Worm (Caenorhabditis elegans): ENCODE measurements around the gene sar-1.

Gene sar-1

ce11 chrIV:4542972-4543371 lies 29.9 kb upstream of the sar-1 start:
- TF ChIP-seq hmbx-1 (tag; optimal IDR thresholded peaks at IDR 0.05) (no peak), hmg-4 (GFP tag; optimal IDR thresholded peaks at IDR 0.05) (no peak), pes-1 (GFP tag; IDR thresholded peaks at IDR 0.05) (no peak), scrt-1 (GFP tag; IDR thresholded peaks at IDR 0.05) (no peak), tra-4 (tag; optimal IDR thresholded peaks at IDR 0.05) (no peak), tbx-37 (GFP tag; conservative IDR thresholded peaks at IDR 0.05) (no peak), ceh-36 (tag; optimal IDR thresholded peaks at IDR 0.05) (no peak), sea-1 (GFP tag; conservative IDR thresholded peaks at IDR 0.05) (no peak), tbx-11 (GFP tag; IDR thresholded peaks at IDR 0.05) (no peak), aly-1 (tag; optimal IDR thresholded peaks at IDR 0.05) (no peak), hnd-1 (tag; optimal IDR thresholded peaks at IDR 0.05) (no peak), ama-1 (optimal IDR thresholded peaks at IDR 0.05) (no peak), ets-7 (tag; optimal IDR thresholded peaks at IDR 0.05) (no peak), ceh-13 (GFP tag; optimal IDR thresholded peaks at IDR 0.05) (no peak), flt-1 (GFP tag; IDR thresholded peaks at IDR 0.05) (no peak), F13C5.2 (tag; optimal IDR thresholded peaks at IDR 0.05) (no peak), B0310.2 (tag; optimal IDR thresholded peaks at IDR 0.05) (no peak)

- TF ChIP-seq ets-7 (tag; optimal IDR thresholded peaks at IDR 0.05) (no peak), scrt-1 (GFP tag; IDR thresholded peaks at IDR 0.05) (no peak), pes-1 (GFP tag; IDR thresholded peaks at IDR 0.05) (no peak), F13C5.2 (tag; optimal IDR thresholded peaks at IDR 0.05) (no peak)
Measured at ce11 chrIV:4541195-4541594, 28.1 kb upstream of the sar-1 start.

- TF ChIP-seq B0310.2 (tag; optimal IDR thresholded peaks at IDR 0.05) (no peak), pes-1 (GFP tag; IDR thresholded peaks at IDR 0.05) (no peak), F13C5.2 (tag; optimal IDR thresholded peaks at IDR 0.05) (no peak), ets-7 (tag; optimal IDR thresholded peaks at IDR 0.05) (no peak)
Measured at ce11 chrIV:4538672-4539071, 25.6 kb upstream of the sar-1 start.

ce11 chrIV:4536247-4536646 lies 23.1 kb upstream of the sar-1 start, which contains the start of gene ZK185.2:
TSS of gene ZK185.2 (plus strand) at chrIV:4536547.
- TF ChIP-seq B0310.2 (tag; optimal IDR thresholded peaks at IDR 0.05) (no peak), flt-1 (GFP tag; IDR thresholded peaks at IDR 0.05) (no peak), pes-1 (GFP tag; IDR thresholded peaks at IDR 0.05) (no peak), ceh-13 (GFP tag; optimal IDR thresholded peaks at IDR 0.05) (no peak)

- TF ChIP-seq pes-1 (GFP tag; IDR thresholded peaks at IDR 0.05) (no peak), sea-1 (GFP tag; conservative IDR thresholded peaks at IDR 0.05) (no peak)
Measured at ce11 chrIV:4533025-4533424, 19.9 kb upstream of the sar-1 start, which contains the start of gene ZK185.4. TSS of gene ZK185.4 (minus strand) at chrIV:4533125.

- TF ChIP-seq pes-1 (GFP tag; IDR thresholded peaks at IDR 0.05), result no peak
- no peak for TF ChIP-seq aly-1 (tag; optimal IDR thresholded peaks at IDR 0.05)
- TF ChIP-seq hnd-1 (tag; optimal IDR thresholded peaks at IDR 0.05), result no peak
- no peak for TF ChIP-seq ceh-36 (tag; optimal IDR thresholded peaks at IDR 0.05)
- TF ChIP-seq tbx-37 (GFP tag; conservative IDR thresholded peaks at IDR 0.05), result no peak
- TF ChIP-seq B0310.2 (tag; optimal IDR thresholded peaks at IDR 0.05), result no peak
Measured at ce11 chrIV:4530170-4530569, 17.1 kb upstream of the sar-1 start, which contains the start of gene ZK185.3. TSS of gene ZK185.3 (minus strand) at chrIV:4530432.

ce11 chrIV:4526724-4527123 lies 13.6 kb upstream of the sar-1 start:
- peak; percentile 72 for TF ChIP-seq ceh-36 (tag; optimal IDR thresholded peaks at IDR 0.05)
- no peak for TF ChIP-seq tbx-11 (GFP tag; IDR thresholded peaks at IDR 0.05)
- TF ChIP-seq tbx-37 (GFP tag; conservative IDR thresholded peaks at IDR 0.05), result no peak

ce11 chrIV:4526028-4526427 lies 12.9 kb upstream of the sar-1 start:
- no peak for TF ChIP-seq pes-1 (GFP tag; IDR thresholded peaks at IDR 0.05)
- TF ChIP-seq aly-1 (tag; optimal IDR thresholded peaks at IDR 0.05), result no peak
- no peak for TF ChIP-seq B0310.2 (tag; optimal IDR thresholded peaks at IDR 0.05)
- no peak for TF ChIP-seq ceh-36 (tag; optimal IDR thresholded peaks at IDR 0.05)
- no peak for TF ChIP-seq tbx-11 (GFP tag; IDR thresholded peaks at IDR 0.05)
- no peak for TF ChIP-seq scrt-1 (GFP tag; IDR thresholded peaks at IDR 0.05)
- no peak for TF ChIP-seq flt-1 (GFP tag; IDR thresholded peaks at IDR 0.05)
- TF ChIP-seq hmg-4 (GFP tag; optimal IDR thresholded peaks at IDR 0.05), result no peak

ce11 chrIV:4524943-4525342 lies 11.8 kb upstream of the sar-1 start, which contains the start of gene ZK180.6:
TSS of gene ZK180.6 (minus strand) at chrIV:4525043.
- TF ChIP-seq hmg-4 (GFP tag; optimal IDR thresholded peaks at IDR 0.05) (no peak), tra-4 (tag; optimal IDR thresholded peaks at IDR 0.05) (no peak), B0310.2 (tag; optimal IDR thresholded peaks at IDR 0.05) (no peak), ceh-13 (GFP tag; optimal IDR thresholded peaks at IDR 0.05) (no peak), pes-1 (GFP tag; IDR thresholded peaks at IDR 0.05) (no peak)

- no peak for TF ChIP-seq scrt-1 (GFP tag; IDR thresholded peaks at IDR 0.05)
- no peak for TF ChIP-seq F13C5.2 (tag; optimal IDR thresholded peaks at IDR 0.05)
- no peak for TF ChIP-seq sea-1 (GFP tag; conservative IDR thresholded peaks at IDR 0.05)
- TF ChIP-seq ceh-13 (GFP tag; optimal IDR thresholded peaks at IDR 0.05), result no peak
- no peak for TF ChIP-seq pes-1 (GFP tag; IDR thresholded peaks at IDR 0.05)
- no peak for TF ChIP-seq tbx-37 (GFP tag; conservative IDR thresholded peaks at IDR 0.05)
- no peak for TF ChIP-seq ceh-36 (tag; optimal IDR thresholded peaks at IDR 0.05)
Measured at ce11 chrIV:4523461-4523860, 10.3 kb upstream of the sar-1 start.

All from whole organism, early embryonic.